Worm (Caenorhabditis elegans) whole organism, L4 larva: ENCODE measurements around the gene tomm-70.

Experiments used
- D1046.2 ChIP-seq: fragments of 200-800 bp; sonication (Bioruptor generic); IDR thresholded peaks from 2 replicates; pipeline ENCODE4 v1.3.6; 2022; ENCODE audit warnings: missing genetic modification characterization, missing compliant biosample characterization
- R02D3.7 ChIP-seq: fragments of 150-350 bp; sonication (generic microtip); optimal IDR thresholded peaks from 3 replicates; lab custom pipeline; 2014; ENCODE audit warnings: missing biosample characterization, missing genetic modification characterization
- T20F7.1 ChIP-seq: fragments of 200-800 bp; sonication (Bioruptor generic); optimal IDR thresholded peaks from 2 replicates; lab custom pipeline; 2018; ENCODE audit warnings: mild to moderate bottlenecking, missing genetic modification characterization, missing compliant biosample characterization
- Y5F2A.4 ChIP-seq: fragments of 200-800 bp; sonication (Bioruptor generic); optimal IDR thresholded peaks from 2 replicates; lab custom pipeline; 2018; ENCODE audit warnings: mild to moderate bottlenecking, missing genetic modification characterization, missing compliant biosample characterization
- Y75B8A.6 ChIP-seq: fragments of 200-800 bp; sonication (Bioruptor generic); IDR thresholded peaks from 2 replicates; pipeline ENCODE4 v1.3.6; 2022; ENCODE audit warnings: missing genetic modification reagents, missing genetic modification characterization, missing compliant biosample characterization
- ZK337.2 ChIP-seq: fragments of 200-800 bp; sonication (Bioruptor generic); IDR thresholded peaks from 2 replicates; pipeline ENCODE4 v1.3.6; 2022; ENCODE audit warnings: missing genetic modification reagents, missing genetic modification characterization, missing compliant biosample characterization
- aly-2 ChIP-seq: sonication (generic microtip); optimal IDR thresholded peaks from 2 replicates; lab custom pipeline; 2018; ENCODE audit warnings: missing biosample characterization, missing genetic modification characterization
- ama-1 ChIP-seq: fragments of 150-350 bp; optimal IDR thresholded peaks from 2 replicates; lab custom pipeline; 2014; ENCODE audit warnings: inconsistent platforms, mixed read lengths
- arid-1 ChIP-seq: fragments of 200-800 bp; sonication (Bioruptor generic); conservative IDR thresholded peaks from 2 replicates; pipeline ENCODE4 v1.3.6; 2022; ENCODE audit warnings: missing genetic modification reagents, missing genetic modification characterization, missing compliant biosample characterization
- ceh-20 ChIP-seq: fragments of 200-800 bp; sonication (Bioruptor generic); IDR thresholded peaks from 2 replicates; pipeline ENCODE4 v1.3.6; 2022; ENCODE audit warnings: missing genetic modification reagents, missing genetic modification characterization, missing compliant biosample characterization
- ceh-32 ChIP-seq: sonication (generic microtip); optimal IDR thresholded peaks from 2 replicates; lab custom pipeline; 2016; ENCODE audit warnings: mild to moderate bottlenecking, missing genetic modification characterization, missing compliant biosample characterization; ENCODE audit not compliant: poor library complexity
- cey-2 ChIP-seq: sonication (generic microtip); optimal IDR thresholded peaks from 3 replicates; lab custom pipeline; 2017; ENCODE audit warnings: missing genetic modification characterization, mild to moderate bottlenecking, missing compliant biosample characterization, antibody characterized with exemption, borderline replicate concordance; ENCODE audit not compliant: insufficient read depth
- ctbp-1 ChIP-seq: fragments of 200-800 bp; sonication (Bioruptor generic); IDR thresholded peaks from 2 replicates; pipeline ENCODE4 v1.3.6; 2022; ENCODE audit warnings: missing genetic modification reagents, missing genetic modification characterization, missing compliant biosample characterization
- daf-8 ChIP-seq: fragments of 200-800 bp; sonication (Bioruptor generic); IDR thresholded peaks from 2 replicates; pipeline ENCODE4 v1.3.6; 2022; ENCODE audit warnings: missing genetic modification characterization, missing compliant biosample characterization
- dmd-9 ChIP-seq: fragments of 200-800 bp; sonication (Bioruptor generic); IDR thresholded peaks from 2 replicates; pipeline ENCODE4 v1.3.6; 2022; ENCODE audit warnings: missing genetic modification reagents, missing genetic modification characterization, missing compliant biosample characterization
- duxl-1 ChIP-seq: sonication (generic microtip); optimal IDR thresholded peaks from 2 replicates; lab custom pipeline; 2016; ENCODE audit warnings: mild to moderate bottlenecking, missing genetic modification characterization, moderate library complexity, missing compliant biosample characterization; ENCODE audit not compliant: poor library complexity
- egl-27 ChIP-seq: sonication (generic microtip); optimal IDR thresholded peaks from 3 replicates; lab custom pipeline; 2017; ENCODE audit warnings: missing biosample characterization, missing genetic modification reagents, missing genetic modification characterization
- fos-1 ChIP-seq: fragments of 150-350 bp; optimal IDR thresholded peaks from 2 replicates; lab custom pipeline; 2014; ENCODE audit warnings: missing biosample characterization, missing genetic modification characterization
- hif-1 ChIP-seq, 2 experiments: sonication (generic microtip); optimal IDR thresholded peaks; 2 replicates each; lab custom pipeline; 2016 to 2017; ENCODE audit warnings: missing compliant biosample characterization in 2 of 2, missing genetic modification characterization in 2 of 2, missing genetic modification reagents in 2 of 2, missing genotype in 2 of 2, mild to moderate bottlenecking in 1 of 2
- hlh-30 ChIP-seq: sonication (generic microtip); optimal IDR thresholded peaks from 2 replicates; lab custom pipeline; 2017; ENCODE audit warnings: antibody characterized with exemption, mild to moderate bottlenecking, missing genetic modification characterization, missing compliant biosample characterization; ENCODE audit not compliant: insufficient read depth
- jun-1 ChIP-seq: fragments of 150-350 bp; optimal IDR thresholded peaks from 2 replicates; lab custom pipeline; 2014; ENCODE audit warnings: missing biosample characterization, missing genetic modification reagents, missing genetic modification characterization
- lim-7 ChIP-seq: fragments of 200-800 bp; sonication (Bioruptor generic); IDR thresholded peaks from 2 replicates; pipeline ENCODE4 v1.3.6; 2022; ENCODE audit warnings: missing genetic modification characterization, missing compliant biosample characterization
- lin-1 ChIP-seq: fragments of 200-800 bp; sonication (Bioruptor generic); IDR thresholded peaks from 2 replicates; pipeline ENCODE4 v1.3.6; 2022; ENCODE audit warnings: missing genetic modification reagents, missing genetic modification characterization, missing compliant biosample characterization
- lin-13 ChIP-seq: fragments of 150-350 bp; optimal IDR thresholded peaks from 2 replicates; lab custom pipeline; 2014; ENCODE audit warnings: missing biosample characterization, missing genetic modification reagents, missing genetic modification characterization
- lin-38 ChIP-seq: fragments of 200-800 bp; sonication (Bioruptor generic); IDR thresholded peaks from 2 replicates; pipeline ENCODE4 v1.3.6; 2022; ENCODE audit warnings: missing genetic modification reagents, missing genetic modification characterization, missing compliant biosample characterization
- lir-3 ChIP-seq: sonication (generic microtip); optimal IDR thresholded peaks from 2 replicates; lab custom pipeline; 2016; ENCODE audit warnings: mild to moderate bottlenecking, missing genetic modification characterization, missing compliant biosample characterization
- lsy-2 ChIP-seq, 2 experiments: fragments of 150-350 bp in 1 of 2; sonication (generic microtip) in 1 of 2; optimal IDR thresholded peaks; 2 replicates each; lab custom pipeline; 2014 to 2017; ENCODE audit warnings: missing biosample characterization in 2 of 2, missing genetic modification characterization in 2 of 2
- mes-2 ChIP-seq: sonication (generic microtip); optimal IDR thresholded peaks from 2 replicates; lab custom pipeline; 2016; ENCODE audit warnings: missing genotype, mild to moderate bottlenecking, missing genetic modification characterization, missing compliant biosample characterization; ENCODE audit not compliant: poor library complexity, severe bottlenecking
- mxl-2 ChIP-seq: fragments of 200-800 bp; sonication (Bioruptor generic); conservative IDR thresholded peaks from 2 replicates; pipeline ENCODE4 v1.3.6; 2022; ENCODE audit warnings: missing genetic modification reagents, missing genetic modification characterization, missing compliant biosample characterization
- mxl-3 ChIP-seq: fragments of 200-800 bp; sonication (Bioruptor generic); optimal IDR thresholded peaks from 2 replicates; lab custom pipeline; 2018; ENCODE audit warnings: mild to moderate bottlenecking, missing genetic modification characterization, missing compliant biosample characterization
- nhr-102 ChIP-seq: sonication (generic microtip); optimal IDR thresholded peaks from 2 replicates; lab custom pipeline; 2016; ENCODE audit warnings: mild to moderate bottlenecking, missing genetic modification characterization, moderate library complexity, missing compliant biosample characterization
- nhr-111 ChIP-seq: fragments of 200-800 bp; sonication (Bioruptor generic); optimal IDR thresholded peaks from 2 replicates; lab custom pipeline; 2018; ENCODE audit warnings: mild to moderate bottlenecking, missing genetic modification characterization, missing compliant biosample characterization
- nhr-28 ChIP-seq: fragments of 150-350 bp; optimal IDR thresholded peaks from 2 replicates; lab custom pipeline; 2014; ENCODE audit warnings: missing biosample characterization, missing genetic modification characterization
- nhr-41 ChIP-seq: fragments of 200-800 bp; sonication (Bioruptor generic); IDR thresholded peaks from 2 replicates; pipeline ENCODE4 v1.3.6; 2022; ENCODE audit warnings: missing genetic modification reagents, missing genetic modification characterization, missing compliant biosample characterization
- nhr-42 ChIP-seq: fragments of 200-800 bp; sonication (Bioruptor generic); IDR thresholded peaks from 2 replicates; pipeline ENCODE4 v1.3.6; 2022; ENCODE audit warnings: missing genetic modification characterization, missing compliant biosample characterization
- pha-4 ChIP-seq, 2 experiments: fragments of 150-350 bp in 1 of 2; fragments of 200-800 bp in 1 of 2; sonication (Bioruptor generic) in 1 of 2; IDR thresholded peaks in 1 of 2; optimal IDR thresholded peaks in 1 of 2; 2 replicates each; pipeline versions ENCODE4 v1.3.6 to Lab custom; 2014 to 2022; ENCODE audit warnings: missing genetic modification characterization in 2 of 2, missing genetic modification reagents in 2 of 2, missing biosample characterization in 1 of 2, missing compliant biosample characterization in 1 of 2
- php-3 ChIP-seq: fragments of 200-800 bp; sonication (Bioruptor generic); IDR thresholded peaks from 2 replicates; pipeline ENCODE4 v1.3.6; 2022; ENCODE audit warnings: missing genetic modification reagents, missing genetic modification characterization, missing compliant biosample characterization
- pqm-1 ChIP-seq: sonication (generic microtip); optimal IDR thresholded peaks from 2 replicates; lab custom pipeline; 2017; ENCODE audit warnings: missing biosample characterization, missing genetic modification characterization
- snpc-1.2 ChIP-seq: fragments of 200-800 bp; sonication (Bioruptor generic); IDR thresholded peaks from 2 replicates; pipeline ENCODE4 v1.3.6; 2022; ENCODE audit warnings: missing genetic modification reagents, missing genetic modification characterization, missing compliant biosample characterization
- snpc-4 ChIP-seq: fragments of 150-350 bp; optimal IDR thresholded peaks from 2 replicates; lab custom pipeline; 2014; ENCODE audit warnings: missing biosample characterization, missing genetic modification characterization
- spr-3 ChIP-seq: fragments of 200-800 bp; sonication (Bioruptor generic); optimal IDR thresholded peaks from 2 replicates; lab custom pipeline; 2018; ENCODE audit warnings: mild to moderate bottlenecking, missing genetic modification characterization, missing compliant biosample characterization
- tra-1 ChIP-seq: fragments of 200-800 bp; sonication (Bioruptor generic); IDR thresholded peaks from 2 replicates; pipeline ENCODE4 v1.3.6; 2022; ENCODE audit warnings: missing genetic modification reagents, missing genetic modification characterization, missing compliant biosample characterization
- unc-39 ChIP-seq: sonication (generic microtip); optimal IDR thresholded peaks from 2 replicates; lab custom pipeline; 2017; ENCODE audit warnings: missing biosample characterization, missing genetic modification characterization
- vab-7 ChIP-seq: fragments of 200-800 bp; sonication (Bioruptor generic); IDR thresholded peaks from 2 replicates; pipeline ENCODE4 v1.3.6; 2022; ENCODE audit warnings: missing genetic modification reagents, missing genetic modification characterization, missing compliant biosample characterization
- ztf-7 ChIP-seq: fragments of 150-350 bp; optimal IDR thresholded peaks from 2 replicates; lab custom pipeline; 2014; ENCODE audit warnings: missing biosample characterization, missing genetic modification characterization

The tomm-70 gene

ce11 chrIII:8797211-8797733 lies 42.7 kb upstream of the tomm-70 start (continued):
- TF ChIP-seq lir-3 (tag; lab: Kevin White, UChicago), result no peak
- no peak for TF ChIP-seq duxl-1 (tag; lab: Kevin White, UChicago)
- TF ChIP-seq egl-27 (tag; lab: Kevin White, UChicago), result no peak
- TF ChIP-seq ama-1, result peak; percentile 37
- peak; percentile 54; the same call in 1 of the 2 replicates for TF ChIP-seq nhr-41 (GFP tag; lab: Robert Waterston, UW)
- peak; percentile 46 to 80 for TF ChIP-seq hif-1 (tag; optimal IDR thresholded peaks at IDR 0.05; lab: Kevin White, UChicago)
- no peak for TF ChIP-seq D1046.2 (GFP tag; lab: Robert Waterston, UW)
- no peak for TF ChIP-seq mxl-2 (GFP tag; lab: Robert Waterston, UW)
- peak; percentile 72 for TF ChIP-seq T20F7.1 (GFP tag; lab: Kevin White, UChicago)
- no peak for TF ChIP-seq aly-2 (tag; lab: Kevin White, UChicago)
- TF ChIP-seq lin-13 (GFP tag; lab: Kevin White, UChicago), result peak; percentile 79
- no peak for TF ChIP-seq fos-1 (tag; lab: Kevin White, UChicago)
- peak; percentile 42 for TF ChIP-seq lin-38 (GFP tag; lab: Robert Waterston, UW)
- TF ChIP-seq ZK337.2 (GFP tag; lab: Robert Waterston, UW), result 0 out of 2 replicates have a peak, but pooled peaks have one; percentile 41
- no peak for TF ChIP-seq snpc-4 (tag; lab: Kevin White, UChicago)
- peak; percentile 73 for TF ChIP-seq php-3 (GFP tag; lab: Robert Waterston, UW)

- peak; percentile 77 for TF ChIP-seq T20F7.1 (GFP tag; lab: Kevin White, UChicago)
- peak; percentile 94 for TF ChIP-seq nhr-28 (tag; lab: Kevin White, UChicago)
- TF ChIP-seq nhr-102, result peak; percentile 85
- TF ChIP-seq cey-2 (tag; lab: Kevin White, UChicago), result peak; percentile 71
- TF ChIP-seq aly-2 (tag; lab: Kevin White, UChicago), result no peak
- TF ChIP-seq nhr-42 (GFP tag; lab: Robert Waterston, UW), result 0 out of 2 replicates have a peak, but pooled peaks have one; percentile 52
- TF ChIP-seq Y5F2A.4 (GFP tag; lab: Kevin White, UChicago), result peak; percentile 59
- TF ChIP-seq mxl-3 (GFP tag; lab: Kevin White, UChicago), result peak; percentile 93
- 0 out of 2 replicates have a peak, but pooled peaks have one; percentile 9 for TF ChIP-seq dmd-9
- no peak for TF ChIP-seq R02D3.7 (tag; lab: Kevin White, UChicago)
- TF ChIP-seq Y75B8A.6 (GFP tag; lab: Robert Waterston, UW), result no peak
- TF ChIP-seq ama-1, result no peak
- TF ChIP-seq lim-7 (GFP tag; lab: Robert Waterston, UW), result no peak
- peak; percentile 70 for TF ChIP-seq lin-38 (GFP tag; lab: Robert Waterston, UW)
- TF ChIP-seq ztf-7, result peak; percentile 88
- peak; percentile 97 for TF ChIP-seq ctbp-1 (GFP tag; lab: Robert Waterston, UW)
- no peak for TF ChIP-seq nhr-111 (GFP tag; lab: Kevin White, UChicago)
- TF ChIP-seq mes-2 (tag; lab: Kevin White, UChicago), result peak; percentile 69
- TF ChIP-seq snpc-1.2 (GFP tag; lab: Robert Waterston, UW), result 0 out of 2 replicates have a peak, but pooled peaks have one; percentile 12
- TF ChIP-seq spr-3, result no peak
- TF ChIP-seq tra-1 (GFP tag; lab: Robert Waterston, UW), result peak; percentile 91
- peak; percentile 88 for TF ChIP-seq arid-1 (GFP tag; lab: Robert Waterston, UW)
- TF ChIP-seq vab-7 (GFP tag; lab: Robert Waterston, UW), result no peak
- TF ChIP-seq snpc-4 (tag; lab: Kevin White, UChicago), result peak; percentile 38
- no peak for TF ChIP-seq unc-39
- TF ChIP-seq hlh-30 (tag; lab: Kevin White, UChicago), result peak; percentile 95
- TF ChIP-seq pha-4 (GFP tag; IDR thresholded peaks at IDR 0.05; lab: Robert Waterston, UW), result peak; percentile 90
- TF ChIP-seq pha-4 (tag; optimal IDR thresholded peaks at IDR 0.05; lab: Kevin White, UChicago), result no peak
- peak; percentile 82; the same call in 1 of the 2 replicates for TF ChIP-seq lin-1 (GFP tag; lab: Robert Waterston, UW)
- no peak for TF ChIP-seq daf-8 (GFP tag; lab: Robert Waterston, UW)
- peak; percentile 64 for TF ChIP-seq ceh-32
- TF ChIP-seq egl-27 (tag; lab: Kevin White, UChicago), result no peak
- peak; percentile 87 for TF ChIP-seq jun-1 (tag; lab: Kevin White, UChicago)
- TF ChIP-seq lsy-2 (tag; optimal IDR thresholded peaks at IDR 0.05; lab: Kevin White, UChicago), result peak; percentile 91 to 93
- TF ChIP-seq pqm-1 (tag; lab: Kevin White, UChicago), result peak; percentile 54
- peak; percentile 62 for TF ChIP-seq fos-1 (tag; lab: Kevin White, UChicago)
- TF ChIP-seq ceh-20 (GFP tag; lab: Robert Waterston, UW), result peak; percentile 89
- no peak for TF ChIP-seq ZK337.2 (GFP tag; lab: Robert Waterston, UW)
These were observed 41.1 kb upstream of the tomm-70 start for ce11 chrIII:8795595-8796141.
